Worm (Caenorhabditis elegans) whole organism, L3 larva: ENCODE measurements around the gene C14A6.8.
"Not testable (repeated sequence)": the region's sequence is repeated elsewhere in the genome, so short reads cannot be mapped to it uniquely, and the experiment has no call there.

Experiments
- ama-1 ChIP-seq: fragments of 150-350 bp; optimal IDR thresholded peaks from 2 replicates; lab custom pipeline; 2018
- egl-27 ChIP-seq: sonication (generic microtip); optimal IDR thresholded peaks from 4 replicates; lab custom pipeline; 2017; ENCODE audit warnings: missing biosample characterization, missing genetic modification reagents, missing genetic modification characterization
- fkh-10 ChIP-seq: sonication (generic microtip); optimal IDR thresholded peaks from 2 replicates; lab custom pipeline; 2017; ENCODE audit warnings: missing biosample characterization, missing genetic modification reagents, missing genetic modification characterization
- mdl-1 ChIP-seq: fragments of 150-350 bp; optimal IDR thresholded peaks from 2 replicates; lab custom pipeline; 2014; ENCODE audit warnings: missing biosample characterization, missing genetic modification characterization
- nhr-28 ChIP-seq: fragments of 150-350 bp; optimal IDR thresholded peaks from 2 replicates; lab custom pipeline; 2014; ENCODE audit warnings: missing biosample characterization, missing genetic modification characterization
- nhr-67 ChIP-seq: fragments of 150-350 bp; optimal IDR thresholded peaks from 2 replicates; lab custom pipeline; 2014; ENCODE audit warnings: missing biosample characterization, missing genetic modification characterization
- nhr-77 ChIP-seq: fragments of 150-350 bp; optimal IDR thresholded peaks from 2 replicates; lab custom pipeline; 2014; ENCODE audit warnings: missing biosample characterization, missing genetic modification characterization
- pha-4 ChIP-seq: fragments of 150-350 bp; optimal IDR thresholded peaks from 2 replicates; lab custom pipeline; 2014; ENCODE audit warnings: missing biosample characterization, missing genetic modification reagents, missing genetic modification characterization
- zag-1 ChIP-seq: fragments of 150-350 bp; optimal IDR thresholded peaks from 2 replicates; lab custom pipeline; 2014; ENCODE audit warnings: missing biosample characterization, missing genetic modification characterization
- ztf-4 ChIP-seq: fragments of 150-350 bp; optimal IDR thresholded peaks from 2 replicates; lab custom pipeline; 2014; ENCODE audit warnings: missing biosample characterization, missing genetic modification characterization

- TF ChIP-seq nhr-28; pha-4 (tag; lab: Kevin White, UChicago); egl-27; nhr-77; fkh-10 (GFP tag; lab: Kevin White, UChicago); ztf-4 (tag; lab: Kevin White, UChicago); mdl-1 (tag; lab: Kevin White, UChicago); zag-1 (tag; lab: Kevin White, UChicago); ama-1; nhr-67 (tag; lab: Kevin White, UChicago): not testable (repeated sequence)
Measured at ce11 chrV:18216784-18217183, 45.3 kb upstream of the C14A6.8 start, which contains the start of gene F16H6.9.
